Worm (Caenorhabditis elegans): Measurements from ENCODE around the gene C27B7.2.
A peak's percentile ranks its signal among the peaks of the same experiment; 100 is the strongest.

The C27B7.2 gene

ce11 chrIV:8921166-8921565 is 28.5 kb downstream of the C27B7.2 start:
- TF ChIP-seq dao-5 (tag; optimal IDR thresholded peaks at IDR 0.05) (no peak), W03F9.2 (tag; optimal IDR thresholded peaks at IDR 0.05) (no peak), him-1 (tag; optimal IDR thresholded peaks at IDR 0.05) (no peak)

ce11 chrIV:8921956-8922355 is 29.3 kb downstream of the C27B7.2 start, which contains the start of gene D1046.16:
D1046.16 (plus strand) TSS chrIV:8922150.
- TF ChIP-seq him-1 (tag; optimal IDR thresholded peaks at IDR 0.05), result no peak
- peak; percentile 4 for TF ChIP-seq W03F9.2 (tag; optimal IDR thresholded peaks at IDR 0.05)

- TF ChIP-seq W03F9.2 (tag; optimal IDR thresholded peaks at IDR 0.05) (peak; percentile 60), him-1 (tag; optimal IDR thresholded peaks at IDR 0.05) (no peak), dao-5 (tag; optimal IDR thresholded peaks at IDR 0.05) (no peak)
Measured at ce11 chrIV:8923381-8923780, 30.7 kb downstream of the C27B7.2 start.

- TF ChIP-seq W03F9.2 (tag; optimal IDR thresholded peaks at IDR 0.05) (no peak), him-1 (tag; optimal IDR thresholded peaks at IDR 0.05) (no peak), dao-5 (tag; optimal IDR thresholded peaks at IDR 0.05) (no peak)
Measured at ce11 chrIV:8924126-8924525, 31.5 kb downstream of the C27B7.2 start.

ce11 chrIV:8925990-8926389 is 33.3 kb downstream of the C27B7.2 start, which contains the start of the genes D1046.2 and cfim-2:
D1046.2 (minus strand) TSS chrIV:8926067.
cfim-2 (plus strand) TSS chrIV:8926324.
- TF ChIP-seq dao-5 (tag; optimal IDR thresholded peaks at IDR 0.05) (no peak), him-1 (tag; optimal IDR thresholded peaks at IDR 0.05) (no peak), W03F9.2 (tag; optimal IDR thresholded peaks at IDR 0.05) (no peak)

- TF ChIP-seq W03F9.2 (tag; optimal IDR thresholded peaks at IDR 0.05) (no peak), dao-5 (tag; optimal IDR thresholded peaks at IDR 0.05) (no peak)
Measured at ce11 chrIV:8926511-8926910, 33.9 kb downstream of the C27B7.2 start.

- TF ChIP-seq him-1 (tag; optimal IDR thresholded peaks at IDR 0.05) (peak; percentile 60), dao-5 (tag; optimal IDR thresholded peaks at IDR 0.05) (peak; percentile 94), W03F9.2 (tag; optimal IDR thresholded peaks at IDR 0.05) (peak; percentile 42)
Measured at ce11 chrIV:8927093-8927492, 34.4 kb downstream of the C27B7.2 start.

- no peak for TF ChIP-seq W03F9.2 (tag; optimal IDR thresholded peaks at IDR 0.05)
- TF ChIP-seq him-1 (tag; optimal IDR thresholded peaks at IDR 0.05), result no peak
- TF ChIP-seq dao-5 (tag; optimal IDR thresholded peaks at IDR 0.05), result no peak
Measured at ce11 chrIV:8929942-8930492, 37.4 kb downstream of the C27B7.2 start, which contains the start of the genes D1046.18 and slc-25A26. D1046.18 (plus strand) TSS chrIV:8930242. slc-25A26 (plus strand) TSS chrIV:8930442.

ce11 chrIV:8933575-8933974 is 40.9 kb downstream of the C27B7.2 start, which contains the start of gene D1046.4:
D1046.4 (plus strand) TSS chrIV:8933875.
- no peak for TF ChIP-seq him-1 (tag; optimal IDR thresholded peaks at IDR 0.05)
- TF ChIP-seq W03F9.2 (tag; optimal IDR thresholded peaks at IDR 0.05), result no peak
- no peak for TF ChIP-seq dao-5 (tag; optimal IDR thresholded peaks at IDR 0.05)

ce11 chrIV:8943430-8943829 is 50.8 kb downstream of the C27B7.2 start:
- TF ChIP-seq W03F9.2 (tag; optimal IDR thresholded peaks at IDR 0.05) (no peak), him-1 (tag; optimal IDR thresholded peaks at IDR 0.05) (no peak), dao-5 (tag; optimal IDR thresholded peaks at IDR 0.05) (no peak)

Measured in whole organism, L4/young adult.